Comparison of ENCODE assay signal across 4 fruit fly cellular contexts in the genomic region with DNA sequence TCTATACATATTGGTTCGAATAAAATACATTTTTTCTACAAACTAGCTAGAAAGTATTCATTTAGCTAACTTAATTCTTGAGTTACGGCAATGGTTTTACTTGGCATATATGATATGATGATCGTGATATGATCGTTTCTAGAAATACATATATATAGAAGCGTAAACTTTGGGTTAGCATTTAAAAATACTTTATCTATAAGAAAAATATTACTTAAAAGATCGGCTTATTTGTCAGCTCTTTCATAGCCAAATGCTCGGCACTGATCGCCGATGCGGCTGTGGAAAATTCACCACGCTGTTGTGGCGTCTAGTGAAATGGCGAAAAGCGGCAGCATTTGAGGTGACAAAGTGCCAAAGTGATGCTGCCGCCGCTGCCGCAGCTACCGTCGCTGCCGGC.
TF ChIP-seq lines count a peak whose summit lies in the region.

No protein-coding gene starts in this region.

- TF ChIP-seq CTCF in whole organism, embryonic (GFP tag; optimal IDR thresholded peaks at IDR 0.05; lab: Kevin White, UChicago): no peak

TF ChIP-seq in whole organism, embryonic, 481 proteins besides CTCF, POLR2A, EP300 and RAD21:
- TF ChIP-seq Sry-β (GFP tag; optimal IDR thresholded peaks at IDR 0.05; lab: Kevin White, UChicago): peak; percentile 75
- peak; percentile 50 for TF ChIP-seq sens (GFP tag; lab: Kevin White, UChicago)
- TF ChIP-seq row (GFP tag; IDR thresholded peaks at IDR 0.05; lab: Robert Waterston, UW): peak; percentile 28; the same call in 2 of the 3 replicates
- peak; percentile 73; the same call in 1 of the 2 replicates for TF ChIP-seq Adf1 (GFP tag; IDR thresholded peaks at IDR 0.05; lab: Robert Waterston, UW)
- TF ChIP-seq zf30C (GFP tag; optimal IDR thresholded peaks at IDR 0.05; lab: Kevin White, UChicago): no peak
- no peak for TF ChIP-seq Blimp-1 (GFP tag; optimal IDR thresholded peaks at IDR 0.05; lab: Kevin White, UChicago)

TF ChIP-seq in whole organism, prepupa, 60 proteins besides CTCF, POLR2A, EP300 and RAD21:
- TF ChIP-seq CG32006 (GFP tag; optimal IDR thresholded peaks at IDR 0.05; lab: Kevin White, UChicago) (no peak), pdm3 (GFP tag; optimal IDR thresholded peaks at IDR 0.05; lab: Kevin White, UChicago) (no peak), Eip75B (GFP tag; optimal IDR thresholded peaks at IDR 0.05; lab: Kevin White, UChicago) (no peak), svp (GFP tag; lab: Kevin White, UChicago) (peak; percentile 50), Eip78C (GFP tag; lab: Kevin White, UChicago) (peak; percentile 58), Sox14 (GFP tag; optimal IDR thresholded peaks at IDR 0.05; lab: Kevin White, UChicago) (no peak), Hr4 (GFP tag; optimal IDR thresholded peaks at IDR 0.05; lab: Kevin White, UChicago) (peak; percentile 4)
TF ChIP-seq in whole organism, prepupa: peak in this region for 3.

TF ChIP-seq in whole organism, pupa, 21 proteins besides CTCF, POLR2A, EP300 and RAD21:
- TF ChIP-seq EcR (GFP tag; optimal IDR thresholded peaks at IDR 0.05; lab: Kevin White, UChicago) (no peak), CG4496 (GFP tag; IDR thresholded peaks at IDR 0.05; lab: Robert Waterston, UW) (no peak), CG14655 (GFP tag; optimal IDR thresholded peaks at IDR 0.05; lab: Kevin White, UChicago) (peak; percentile 44), CG12605 (GFP tag; IDR thresholded peaks at IDR 0.05; lab: Robert Waterston, UW) (no peak), CG13204 (GFP tag; optimal IDR thresholded peaks at IDR 0.05; lab: Kevin White, UChicago) (peak; percentile 13)

TF ChIP-seq in whole organism, wandering third instar larva, 38 proteins besides CTCF, POLR2A, EP300 and RAD21:
- no peak for TF ChIP-seq tai (GFP tag; optimal IDR thresholded peaks at IDR 0.05; lab: Kevin White, UChicago)
- peak; percentile 15 for TF ChIP-seq Myc (optimal IDR thresholded peaks at IDR 0.05; lab: Kevin White, UChicago)
